Fruit fly (Drosophila melanogaster): Measurements from ENCODE around the gene Ada3.

- TF ChIP-seq acj6 (GFP tag; optimal IDR thresholded peaks at IDR 0.05) = no peak
- TF ChIP-seq CG1621 (tag; optimal IDR thresholded peaks at IDR 0.05) = no peak
- TF ChIP-seq salr (GFP tag; optimal IDR thresholded peaks at IDR 0.05) = no peak
- no peak for TF ChIP-seq Hr4 (GFP tag; optimal IDR thresholded peaks at IDR 0.05)
- no peak for TF ChIP-seq dac (GFP tag; optimal IDR thresholded peaks at IDR 0.05)
- TF ChIP-seq Eip93F (GFP tag; optimal IDR thresholded peaks at IDR 0.05) = no peak
- no peak for TF ChIP-seq CG10631 (GFP tag; optimal IDR thresholded peaks at IDR 0.05)
- TF ChIP-seq Sox15 (GFP tag; optimal IDR thresholded peaks at IDR 0.05) = no peak
- TF ChIP-seq vri (GFP tag; optimal IDR thresholded peaks at IDR 0.05) = no peak
- TF ChIP-seq fd85E (GFP tag; optimal IDR thresholded peaks at IDR 0.05) = no peak
- TF ChIP-seq Lpt (GFP tag; optimal IDR thresholded peaks at IDR 0.05) = no peak
- TF ChIP-seq CG34406 (GFP tag; optimal IDR thresholded peaks at IDR 0.05) = no peak
These were observed 27.5 kb upstream of the Ada3 start for dm6 chrX:18058108-18058507.

All from whole organism, prepupa.